Fruit fly (Drosophila melanogaster): ENCODE measurements around the gene Jhbp12.
A peak's percentile ranks its signal among the peaks of the same experiment; 100 is the strongest.

Gene Jhbp12

dm6 chr3R:24543676-24544277 is 19.2 kb downstream of the Jhbp12 start, which contains the start of gene Cftr (continued):
- TF ChIP-seq Eip78C (GFP tag) (peak; percentile 76), CG6163 (GFP tag; IDR thresholded peaks at IDR 0.05) (peak; percentile 61), CG16779 (tag; optimal IDR thresholded peaks at IDR 0.05) (peak; percentile 29), CG10669 (GFP tag; optimal IDR thresholded peaks at IDR 0.05) (peak; percentile 21), CG3032 (tag; optimal IDR thresholded peaks at IDR 0.05) (peak; percentile 18), Sox14 (GFP tag; optimal IDR thresholded peaks at IDR 0.05) (peak; percentile 67), fkh (GFP tag; optimal IDR thresholded peaks at IDR 0.05) (peak; percentile 93), CG31627 (GFP tag; optimal IDR thresholded peaks at IDR 0.05) (peak; percentile 37), Gug (GFP tag; IDR thresholded peaks at IDR 0.05) (0 out of 2 replicates have a peak, but pooled peaks have one; percentile 27), Eip75B (GFP tag; optimal IDR thresholded peaks at IDR 0.05) (peak; percentile 60), CG6854 (GFP tag; optimal IDR thresholded peaks at IDR 0.05) (peak; percentile 68), CG11762 (GFP tag; optimal IDR thresholded peaks at IDR 0.05; ENCODE audit: insufficient read depth) (no peak), Hr4 (GFP tag; optimal IDR thresholded peaks at IDR 0.05) (peak; percentile 2), vri (GFP tag; optimal IDR thresholded peaks at IDR 0.05) (peak; percentile 91), Hr39 (GFP tag; optimal IDR thresholded peaks at IDR 0.05) (no peak), CG34406 (GFP tag; optimal IDR thresholded peaks at IDR 0.05) (no peak), CG32006 (GFP tag; optimal IDR thresholded peaks at IDR 0.05) (no peak), OdsH (GFP tag; optimal IDR thresholded peaks at IDR 0.05) (peak; percentile 27), net (GFP tag; optimal IDR thresholded peaks at IDR 0.05) (peak; percentile 48), pdm3 (GFP tag; optimal IDR thresholded peaks at IDR 0.05) (peak; percentile 52), cyc (GFP tag; optimal IDR thresholded peaks at IDR 0.05) (peak; percentile 33), dsx (GFP tag; optimal IDR thresholded peaks at IDR 0.05; ENCODE audit: poor library complexity, severe bottlenecking) (peak; percentile 60), Sox15 (GFP tag; optimal IDR thresholded peaks at IDR 0.05) (no peak), spab (GFP tag; optimal IDR thresholded peaks at IDR 0.05) (no peak), Hr38 (GFP tag; optimal IDR thresholded peaks at IDR 0.05) (no peak), salr (GFP tag; optimal IDR thresholded peaks at IDR 0.05) (no peak), lz (GFP tag; optimal IDR thresholded peaks at IDR 0.05) (peak; percentile 60), CG9139 (GFP tag; optimal IDR thresholded peaks at IDR 0.05) (peak; percentile 23), CG6792 (GFP tag; optimal IDR thresholded peaks at IDR 0.05) (peak; percentile 7), CG15336 (GFP tag; IDR thresholded peaks at IDR 0.05) (peak; percentile 16; the same call in 1 of the 2 replicates)

DNA sequence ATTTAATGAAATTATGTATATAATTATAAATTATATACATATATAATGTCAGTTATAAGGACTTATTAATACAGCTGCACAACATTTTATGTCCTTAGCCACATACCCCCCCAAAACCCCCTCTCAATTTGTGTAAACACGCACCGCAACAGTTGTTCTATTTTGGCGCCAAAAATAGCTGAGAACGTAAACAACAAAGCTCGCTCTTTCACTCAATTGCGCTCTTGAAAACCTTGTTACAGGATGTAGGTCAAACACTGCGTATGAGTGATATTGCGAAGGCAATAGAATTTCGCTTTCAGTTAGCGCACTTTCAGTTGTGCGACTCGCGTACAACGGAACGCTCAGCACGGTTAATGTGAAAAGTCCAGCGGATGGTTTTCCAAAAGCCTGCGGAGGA is 19.8 kb downstream of the Jhbp12 start, which contains the start of gene Esyt2:
TSS of gene Esyt2 (plus strand) at position 332 of the 400 bp plus-strand sequence.
- TF ChIP-seq CG3032 (tag; optimal IDR thresholded peaks at IDR 0.05) (no peak), CG15336 (GFP tag; IDR thresholded peaks at IDR 0.05) (peak; percentile 65), CG32006 (GFP tag; optimal IDR thresholded peaks at IDR 0.05) (peak; percentile 14), CG8119 (GFP tag; IDR thresholded peaks at IDR 0.05) (no peak), CG11294 (GFP tag; IDR thresholded peaks at IDR 0.05) (peak; percentile 43; the same call in 1 of the 2 replicates), CG6276 (GFP tag; optimal IDR thresholded peaks at IDR 0.05) (peak; percentile 41), Met (GFP tag; optimal IDR thresholded peaks at IDR 0.05) (no peak), eg (GFP tag; IDR thresholded peaks at IDR 0.05) (peak; percentile 75), acj6 (GFP tag; optimal IDR thresholded peaks at IDR 0.05) (no peak), OdsH (GFP tag; optimal IDR thresholded peaks at IDR 0.05) (peak; percentile 22), CG6163 (GFP tag; IDR thresholded peaks at IDR 0.05) (0 out of 3 replicates have a peak, but pooled peaks have one; percentile 34), Ets96B (tag; optimal IDR thresholded peaks at IDR 0.05) (no peak), Gug (GFP tag; IDR thresholded peaks at IDR 0.05) (0 out of 2 replicates have a peak, but pooled peaks have one; percentile 49)

DNA sequence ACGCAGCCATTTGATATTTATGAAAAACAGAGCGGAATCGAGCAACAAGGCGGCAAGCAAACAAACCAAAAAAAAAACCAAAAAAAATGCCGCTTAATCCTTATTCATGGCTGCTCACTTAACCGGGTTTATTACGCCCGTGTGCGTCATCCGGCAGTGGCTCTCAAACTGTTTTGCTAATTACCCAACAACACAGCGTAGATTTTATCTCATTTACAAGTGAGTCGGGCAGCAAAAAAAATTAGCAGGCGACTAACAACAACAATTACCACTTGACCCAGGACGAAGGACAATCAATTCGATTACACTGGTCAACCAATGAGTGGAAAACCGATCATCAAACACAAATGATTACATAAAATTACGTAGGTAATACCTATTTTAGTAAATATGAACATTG is 23.6 kb downstream of the Jhbp12 start:
- TF ChIP-seq CG11294 (GFP tag; IDR thresholded peaks at IDR 0.05) (no peak), Sox102F (GFP tag; optimal IDR thresholded peaks at IDR 0.05) (no peak), ss (GFP tag; optimal IDR thresholded peaks at IDR 0.05) (no peak), CG7368 (GFP tag; optimal IDR thresholded peaks at IDR 0.05) (no peak), eg (GFP tag; IDR thresholded peaks at IDR 0.05) (no peak), Eip78C (GFP tag) (no peak), Hr39 (GFP tag; optimal IDR thresholded peaks at IDR 0.05) (no peak), Ets96B (tag; optimal IDR thresholded peaks at IDR 0.05) (no peak)
